Fruit fly (Drosophila melanogaster): Measurements from ENCODE around the gene CG14662.

Gene CG14662

DNA sequence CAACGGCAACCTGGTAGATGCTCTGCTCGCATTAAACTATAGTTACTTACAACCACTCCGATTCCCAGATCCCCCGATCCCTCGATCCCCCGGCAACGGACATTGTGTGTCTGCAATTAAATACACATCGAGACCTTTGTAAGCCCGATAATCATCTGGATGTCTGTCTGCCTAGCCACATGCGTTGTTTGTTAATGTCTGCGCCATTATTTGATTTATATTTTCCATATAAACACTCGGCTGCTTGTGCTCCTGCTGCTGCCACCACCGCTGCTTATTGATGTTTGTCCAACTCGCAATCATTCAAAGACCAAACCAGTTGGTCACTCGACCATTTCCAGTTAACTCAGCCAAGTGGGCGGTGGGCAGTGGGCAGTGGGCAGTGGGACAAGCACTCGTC is 32.2 kb upstream of the CG14662 start (continued):
- no peak for TF ChIP-seq pum (GFP tag; optimal IDR thresholded peaks at IDR 0.05)
- no peak for TF ChIP-seq Mrtf (GFP tag; IDR thresholded peaks at IDR 0.05)
- TF ChIP-seq CG34422 (GFP tag; IDR thresholded peaks at IDR 0.05): no peak
- TF ChIP-seq fd3F (GFP tag; optimal IDR thresholded peaks at IDR 0.05): no peak
- no peak for TF ChIP-seq seq (GFP tag; IDR thresholded peaks at IDR 0.05)
- TF ChIP-seq CG9876 (GFP tag; optimal IDR thresholded peaks at IDR 0.05): no peak
- TF ChIP-seq CG42726 (GFP tag; IDR thresholded peaks at IDR 0.05; ENCODE audit: partially characterized antibody): no peak
- TF ChIP-seq dmrt11E (tag; optimal IDR thresholded peaks at IDR 0.05): peak; percentile 26
- no peak for TF ChIP-seq fru (optimal IDR thresholded peaks at IDR 0.05)
- TF ChIP-seq CG7556 (GFP tag; optimal IDR thresholded peaks at IDR 0.05): peak; percentile 10
- TF ChIP-seq gcm (GFP tag; optimal IDR thresholded peaks at IDR 0.05): no peak
- TF ChIP-seq tna (GFP tag; IDR thresholded peaks at IDR 0.05; ENCODE audit: partially characterized antibody): no peak
- TF ChIP-seq CG5180 (GFP tag; optimal IDR thresholded peaks at IDR 0.05): no peak
- no peak for TF ChIP-seq Asciz (GFP tag; optimal IDR thresholded peaks at IDR 0.05)
- TF ChIP-seq CG10209 (GFP tag; optimal IDR thresholded peaks at IDR 0.05): peak; percentile 49
- TF ChIP-seq CG1603 (tag; optimal IDR thresholded peaks at IDR 0.05): peak; percentile 55
- TF ChIP-seq CG4820 (GFP tag; optimal IDR thresholded peaks at IDR 0.05): no peak
- no peak for TF ChIP-seq Dfd (GFP tag; optimal IDR thresholded peaks at IDR 0.05)
- no peak for TF ChIP-seq knrl (GFP tag; IDR thresholded peaks at IDR 0.05; ENCODE audit: partially characterized antibody)
- TF ChIP-seq Ssrp (tag; optimal IDR thresholded peaks at IDR 0.05): no peak
- no peak for TF ChIP-seq ab (GFP tag; optimal IDR thresholded peaks at IDR 0.05)
- no peak for TF ChIP-seq Usf (GFP tag; optimal IDR thresholded peaks at IDR 0.05)
- no peak for TF ChIP-seq row (GFP tag; IDR thresholded peaks at IDR 0.05)
- TF ChIP-seq zf30C (GFP tag; optimal IDR thresholded peaks at IDR 0.05): no peak
- TF ChIP-seq MESR4 (GFP tag; optimal IDR thresholded peaks at IDR 0.05): no peak
- no peak for TF ChIP-seq Myb (GFP tag; optimal IDR thresholded peaks at IDR 0.05)
- TF ChIP-seq sens (GFP tag): peak; percentile 86
- TF ChIP-seq fd102C (GFP tag; optimal IDR thresholded peaks at IDR 0.05): peak; percentile 54
- peak; percentile 43 for TF ChIP-seq salm (tag; optimal IDR thresholded peaks at IDR 0.05)
- TF ChIP-seq CG11085 (GFP tag; IDR thresholded peaks at IDR 0.05): no peak
- TF ChIP-seq CG8944 (GFP tag; optimal IDR thresholded peaks at IDR 0.05): no peak
- TF ChIP-seq Vsx1 (GFP tag; optimal IDR thresholded peaks at IDR 0.05): peak; percentile 20
- no peak for TF ChIP-seq CG9932 (GFP tag; IDR thresholded peaks at IDR 0.05)
- TF ChIP-seq CG18011 (GFP tag; optimal IDR thresholded peaks at IDR 0.05): no peak
- TF ChIP-seq H15 (GFP tag; IDR thresholded peaks at IDR 0.05): no peak
- TF ChIP-seq jigr1 (GFP tag; IDR thresholded peaks at IDR 0.05): no peak
- peak; percentile 13 for TF ChIP-seq CG8281 (tag; optimal IDR thresholded peaks at IDR 0.05)
- TF ChIP-seq CG9817 (tag; optimal IDR thresholded peaks at IDR 0.05): no peak
- no peak for TF ChIP-seq dati (GFP tag; IDR thresholded peaks at IDR 0.05)
- no peak for TF ChIP-seq ara (GFP tag; IDR thresholded peaks at IDR 0.05)
- TF ChIP-seq Bdp1 (GFP tag; optimal IDR thresholded peaks at IDR 0.05): no peak
- TF ChIP-seq caup (GFP tag; optimal IDR thresholded peaks at IDR 0.05; ENCODE audit: severe bottlenecking): peak; percentile 21
- TF ChIP-seq ttk (GFP tag; IDR thresholded peaks at IDR 0.05): no peak
- no peak for TF ChIP-seq CG4617 (GFP tag; optimal IDR thresholded peaks at IDR 0.05; ENCODE audit: borderline replicate concordance)
- no peak for TF ChIP-seq croc (GFP tag; conservative IDR thresholded peaks at IDR 0.05)
- TF ChIP-seq cas (GFP tag; IDR thresholded peaks at IDR 0.05): no peak
- TF ChIP-seq stwl (tag; optimal IDR thresholded peaks at IDR 0.05): no peak
- no peak for TF ChIP-seq disco-r (GFP tag; optimal IDR thresholded peaks at IDR 0.05)
- TF ChIP-seq Optix (GFP tag; IDR thresholded peaks at IDR 0.05): no peak
- no peak for TF ChIP-seq sisA (GFP tag; IDR thresholded peaks at IDR 0.05)
- TF ChIP-seq Dref (GFP tag; IDR thresholded peaks at IDR 0.05): no peak
- no peak for TF ChIP-seq BEAF-32 (GFP tag; optimal IDR thresholded peaks at IDR 0.05)
